Worm (Caenorhabditis elegans): ENCODE measurements around the gene oac-11.

The oac-11 gene

DNA sequence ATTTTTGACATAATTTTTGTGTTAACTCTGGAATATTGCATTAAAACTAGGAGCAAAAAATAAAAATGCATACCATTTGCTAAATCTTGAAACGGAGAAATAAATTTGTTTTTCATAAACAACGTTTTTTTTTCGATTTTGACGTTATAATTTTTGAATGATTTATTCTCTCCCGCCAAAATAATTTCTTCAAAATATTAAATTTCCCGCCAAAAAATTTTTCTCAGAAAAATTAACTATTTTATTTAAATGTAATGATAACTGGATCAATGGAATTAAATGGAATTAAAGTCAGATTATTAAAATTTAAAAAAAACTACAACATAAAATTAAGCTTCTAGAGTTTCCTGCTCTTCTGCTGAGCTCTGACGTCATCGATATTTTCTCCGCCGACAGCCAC, 16.4 kb upstream of the oac-11 start, which contains the start of gene nep-3:
nep-3 (minus strand) TSS at position 101 of the 400 bp plus-strand sequence.
- TF ChIP-seq him-1 (tag; optimal IDR thresholded peaks at IDR 0.05) (no peak), W03F9.2 (tag; optimal IDR thresholded peaks at IDR 0.05) (no peak), dao-5 (tag; optimal IDR thresholded peaks at IDR 0.05) (no peak)

DNA sequence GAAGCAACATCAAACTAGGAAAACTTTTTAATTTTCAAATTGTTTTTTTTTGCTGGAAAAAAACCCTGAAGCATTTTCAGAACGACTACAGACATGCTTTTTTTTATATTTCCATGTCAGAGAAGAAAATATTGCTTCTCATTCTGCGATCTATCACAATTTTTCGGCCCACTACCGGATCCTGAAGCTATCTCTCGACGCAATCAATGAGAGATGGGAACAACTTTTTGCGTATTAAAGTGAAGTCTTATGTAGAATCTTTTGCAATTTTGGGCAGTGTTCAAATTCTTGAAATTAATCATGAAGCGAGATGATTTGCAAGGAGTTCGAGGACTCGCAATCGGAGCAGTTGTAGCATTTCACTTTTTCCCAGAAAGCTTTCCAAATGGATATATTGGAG, 8.9 kb upstream of the oac-11 start, which contains the start of gene oac-10:
oac-10 (plus strand) TSS at position 301 of the 400 bp plus-strand sequence.
- TF ChIP-seq W03F9.2 (tag; optimal IDR thresholded peaks at IDR 0.05) (no peak), dao-5 (tag; optimal IDR thresholded peaks at IDR 0.05) (no peak), him-1 (tag; optimal IDR thresholded peaks at IDR 0.05) (no peak)

- TF ChIP-seq him-1 (tag; optimal IDR thresholded peaks at IDR 0.05) (no peak), W03F9.2 (tag; optimal IDR thresholded peaks at IDR 0.05) (no peak), dao-5 (tag; optimal IDR thresholded peaks at IDR 0.05) (no peak)
Measured at ce11 chrII:3864652-3865051, 3.9 kb upstream of the oac-11 start, which contains the start of gene nhr-261. nhr-261 (minus strand) TSS chrII:3864752.

DNA sequence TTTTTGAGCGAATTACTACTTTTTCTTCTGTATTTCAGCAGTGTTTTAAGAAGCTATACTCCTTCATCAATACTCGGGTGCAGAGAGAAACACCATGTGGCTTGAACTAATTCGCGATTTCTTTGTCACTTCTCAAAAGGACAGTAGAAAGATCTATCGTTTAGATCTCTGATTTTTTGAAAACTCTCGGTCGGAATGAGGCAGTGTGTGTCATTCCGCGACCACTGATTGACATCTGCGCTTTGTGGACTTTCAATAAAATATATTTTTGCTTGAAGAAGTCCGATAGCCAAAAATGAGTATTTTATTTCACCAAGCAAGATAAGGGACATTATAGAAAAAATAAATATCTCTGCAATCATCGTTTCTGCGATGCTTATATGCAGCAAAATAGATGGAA, 1.3 kb upstream of the oac-11 start:
- no peak for TF ChIP-seq him-1 (tag; optimal IDR thresholded peaks at IDR 0.05)
- no peak for TF ChIP-seq dao-5 (tag; optimal IDR thresholded peaks at IDR 0.05)
- TF ChIP-seq W03F9.2 (tag; optimal IDR thresholded peaks at IDR 0.05) = no peak

DNA sequence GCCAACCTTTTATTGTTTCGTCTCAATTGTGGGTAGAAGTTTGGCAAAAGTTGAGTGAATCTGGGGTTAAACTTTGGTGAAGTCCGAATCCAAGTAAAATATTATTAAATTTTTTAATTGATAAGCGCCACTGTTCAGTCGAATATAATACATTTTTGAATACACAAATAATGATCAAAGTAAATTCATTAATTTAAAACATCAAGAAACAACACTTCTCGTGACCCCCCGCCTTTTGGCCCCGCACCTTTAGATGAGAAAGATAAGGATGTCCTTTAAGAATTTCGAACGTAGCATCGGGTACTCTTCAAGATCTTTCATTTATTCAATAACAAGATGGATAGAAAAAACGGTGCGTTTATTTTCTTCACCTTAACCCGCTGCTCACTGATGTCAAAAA, 8.1 kb downstream of the oac-11 start, which contains the start of gene nhr-257:
nhr-257 (plus strand) TSS at position 301 of the 400 bp plus-strand sequence.
- no peak for TF ChIP-seq W03F9.2 (tag; optimal IDR thresholded peaks at IDR 0.05)
- no peak for TF ChIP-seq dao-5 (tag; optimal IDR thresholded peaks at IDR 0.05)
- TF ChIP-seq him-1 (tag; optimal IDR thresholded peaks at IDR 0.05) = no peak

ce11 chrII:3850655-3851054, 10.1 kb downstream of the oac-11 start, which contains the start of gene nhr-72:
nhr-72 (minus strand) TSS chrII:3850755.
- no peak for TF ChIP-seq W03F9.2 (tag; optimal IDR thresholded peaks at IDR 0.05)

- TF ChIP-seq dao-5 (tag; optimal IDR thresholded peaks at IDR 0.05) = no peak
Measured at ce11 chrII:3846028-3846427, 14.7 kb downstream of the oac-11 start, which contains the start of gene C17A2.2. C17A2.2 (plus strand) TSS chrII:3846328.

DNA sequence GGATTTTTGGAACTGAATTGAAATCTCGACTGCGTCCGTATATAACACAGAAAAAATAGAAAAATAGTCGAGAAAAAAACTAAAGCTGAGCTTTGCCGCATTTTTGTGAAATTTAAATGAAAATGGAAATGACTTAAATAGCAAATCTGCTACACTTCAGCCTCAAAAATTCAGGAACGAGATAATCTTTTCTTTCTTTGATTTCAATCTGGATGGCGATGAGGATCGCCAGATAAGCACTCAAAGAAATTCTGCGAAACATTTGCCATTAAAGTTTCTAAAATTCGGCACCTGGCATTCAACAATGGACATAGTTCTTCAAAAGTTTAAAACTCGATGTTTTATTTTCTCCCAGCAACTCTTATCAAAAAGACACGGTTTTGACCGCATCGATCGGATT, 17.4 kb downstream of the oac-11 start, which contains the start of the genes C17A2.7 and C17A2.3:
C17A2.7 (minus strand) TSS at position 101 of the 400 bp plus-strand sequence.
C17A2.3 (plus strand) TSS at position 305 of the 400 bp plus-strand sequence.
- TF ChIP-seq him-1 (tag; optimal IDR thresholded peaks at IDR 0.05) = no peak
- TF ChIP-seq W03F9.2 (tag; optimal IDR thresholded peaks at IDR 0.05) = no peak
- no peak for TF ChIP-seq dao-5 (tag; optimal IDR thresholded peaks at IDR 0.05)

DNA sequence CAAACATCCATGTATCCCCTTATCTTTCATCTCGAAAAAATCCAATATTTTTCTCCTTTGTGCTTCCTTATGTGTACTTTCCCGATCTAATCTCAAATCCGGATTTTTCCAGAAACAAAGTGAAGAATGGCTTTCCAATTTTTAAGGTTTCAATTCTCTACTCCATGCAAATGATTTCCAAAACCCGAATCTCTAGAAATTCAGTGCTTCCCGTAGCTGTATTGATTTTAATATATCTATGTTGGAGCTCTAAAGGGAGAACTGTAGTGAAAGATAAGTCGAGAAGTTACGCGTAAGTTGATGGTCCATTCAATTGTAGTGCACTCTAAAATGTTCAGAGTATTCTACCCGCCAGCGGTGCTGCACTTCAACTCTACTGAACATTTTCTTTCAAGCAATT, 21.2 kb downstream of the oac-11 start, which contains the start of gene C17A2.4:
C17A2.4 (plus strand) TSS at position 301 of the 400 bp plus-strand sequence.
- TF ChIP-seq dao-5 (tag; optimal IDR thresholded peaks at IDR 0.05) (no peak), W03F9.2 (tag; optimal IDR thresholded peaks at IDR 0.05) (no peak), him-1 (tag; optimal IDR thresholded peaks at IDR 0.05) (no peak)

DNA sequence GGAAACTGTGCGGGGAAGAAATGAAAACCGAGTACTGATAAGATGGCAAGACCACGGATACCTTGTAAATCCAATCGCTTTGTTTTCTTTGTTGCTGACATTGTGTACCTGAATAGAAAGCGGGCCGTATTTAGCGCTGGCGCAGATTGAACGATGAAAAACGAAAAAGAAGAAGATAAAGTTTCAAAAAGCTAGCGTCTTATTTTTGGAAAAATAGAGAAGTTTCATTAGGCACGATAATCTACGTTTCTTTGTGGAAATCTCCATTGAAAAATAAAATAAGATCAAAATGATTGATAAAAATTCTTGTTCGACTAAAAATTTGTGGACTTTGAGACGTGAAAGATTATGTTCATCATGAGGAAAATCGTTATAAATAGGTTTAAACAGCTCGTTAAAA, 24.8 kb downstream of the oac-11 start, which contains the start of gene oac-4:
oac-4 (minus strand) TSS at position 101 of the 400 bp plus-strand sequence.
- TF ChIP-seq dao-5 (tag; optimal IDR thresholded peaks at IDR 0.05) (no peak), him-1 (tag; optimal IDR thresholded peaks at IDR 0.05) (no peak), W03F9.2 (tag; optimal IDR thresholded peaks at IDR 0.05) (no peak)

DNA sequence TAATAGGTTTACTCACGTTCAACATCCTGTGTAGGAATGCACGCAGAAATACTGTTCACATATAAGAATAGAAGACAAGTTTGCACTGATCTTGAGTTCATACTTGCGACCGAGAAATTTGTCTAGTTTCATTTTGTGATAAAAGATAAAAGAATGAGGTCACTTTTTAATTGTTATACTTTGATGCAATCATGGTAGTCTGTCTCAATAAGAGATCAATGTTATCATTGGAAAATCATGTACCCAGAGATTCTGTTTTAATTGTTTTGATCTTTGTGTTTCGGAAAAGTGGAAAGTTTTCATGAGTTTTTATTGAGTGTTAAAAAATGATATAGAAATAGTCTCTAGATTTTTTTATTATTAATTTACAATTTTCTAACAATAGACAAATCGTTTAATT, 28.3 kb downstream of the oac-11 start, which contains the start of gene F54D10.9:
F54D10.9 (minus strand) TSS at position 101 of the 400 bp plus-strand sequence.
- TF ChIP-seq W03F9.2 (tag; optimal IDR thresholded peaks at IDR 0.05) = no peak
- TF ChIP-seq dao-5 (tag; optimal IDR thresholded peaks at IDR 0.05) = no peak
- TF ChIP-seq him-1 (tag; optimal IDR thresholded peaks at IDR 0.05) = no peak

DNA sequence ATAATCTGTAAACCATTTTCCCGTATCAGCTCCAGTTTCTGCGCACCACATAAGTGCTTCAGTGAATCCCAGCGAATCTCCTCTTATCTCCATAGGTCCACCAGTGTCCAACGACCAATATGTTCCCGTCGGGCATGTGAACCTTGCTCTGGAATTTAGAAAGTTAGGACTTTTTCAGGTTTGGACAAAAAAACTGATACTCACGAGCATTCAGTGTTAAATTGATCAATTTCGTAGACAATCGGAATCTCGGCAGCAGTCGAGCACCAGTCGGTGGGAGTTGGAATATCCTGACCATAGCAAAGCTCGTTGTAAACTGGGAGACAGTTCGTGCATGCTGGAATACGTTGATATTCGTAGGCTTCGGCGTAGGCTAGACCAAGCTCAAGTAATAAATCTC, 31.1 kb downstream of the oac-11 start:
- TF ChIP-seq dao-5 (tag; optimal IDR thresholded peaks at IDR 0.05) (no peak), him-1 (tag; optimal IDR thresholded peaks at IDR 0.05) (no peak), W03F9.2 (tag; optimal IDR thresholded peaks at IDR 0.05) (no peak)

DNA sequence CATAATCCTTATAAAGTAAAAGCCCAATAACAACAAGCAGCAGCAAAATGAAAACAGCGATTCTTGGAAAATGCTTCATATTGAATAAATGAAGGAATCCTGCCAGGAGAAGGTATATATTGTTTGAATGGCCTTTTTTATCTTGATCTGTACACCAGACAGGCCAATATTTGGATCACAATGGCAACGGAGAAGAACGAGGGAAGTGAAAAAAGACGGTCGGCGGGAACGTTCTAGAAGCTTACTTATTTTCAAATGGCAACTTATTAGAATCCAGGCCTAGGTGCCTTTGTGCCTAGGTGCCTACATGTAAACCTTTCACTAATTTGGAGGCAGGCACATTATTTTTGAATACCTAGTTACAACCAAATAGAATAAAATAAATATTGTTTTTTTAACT, 32.9 kb downstream of the oac-11 start, which contains the start of gene F54D10.8:
F54D10.8 (minus strand) TSS at position 101 of the 400 bp plus-strand sequence.
- TF ChIP-seq dao-5 (tag; optimal IDR thresholded peaks at IDR 0.05) (no peak), W03F9.2 (tag; optimal IDR thresholded peaks at IDR 0.05) (no peak), him-1 (tag; optimal IDR thresholded peaks at IDR 0.05) (no peak)

- no peak for TF ChIP-seq W03F9.2 (tag; optimal IDR thresholded peaks at IDR 0.05)
Measured at ce11 chrII:3823855-3824254, 36.9 kb downstream of the oac-11 start, which contains the start of gene skr-15. skr-15 (plus strand) TSS chrII:3824155.

DNA sequence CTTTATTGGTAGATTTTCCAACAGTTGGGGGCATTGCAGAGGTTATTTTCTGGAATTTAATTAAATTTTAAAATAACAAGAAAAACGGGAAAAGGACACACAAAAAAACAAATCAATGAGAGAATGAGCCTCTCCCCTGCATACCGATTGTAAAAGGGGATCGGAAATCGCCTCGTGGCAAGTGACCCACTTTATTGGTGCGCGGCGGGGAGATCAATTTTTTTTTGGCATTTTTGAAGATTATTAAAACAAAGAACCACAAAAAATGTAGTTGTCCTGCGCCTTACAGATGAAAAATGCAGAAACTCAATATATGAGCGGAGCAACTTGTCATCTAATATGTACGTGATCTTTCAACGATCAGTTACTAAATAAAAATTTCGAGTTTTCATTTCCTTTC, 39.5 kb downstream of the oac-11 start, which contains the start of gene F54D10.7:
F54D10.7 (minus strand) TSS at position 49 of the 400 bp plus-strand sequence.
- no peak for TF ChIP-seq dao-5 (tag; optimal IDR thresholded peaks at IDR 0.05)
- TF ChIP-seq W03F9.2 (tag; optimal IDR thresholded peaks at IDR 0.05) = no peak
- no peak for TF ChIP-seq him-1 (tag; optimal IDR thresholded peaks at IDR 0.05)
